Fruit fly (Drosophila melanogaster): ENCODE data around the gene CG33282.

DNA sequence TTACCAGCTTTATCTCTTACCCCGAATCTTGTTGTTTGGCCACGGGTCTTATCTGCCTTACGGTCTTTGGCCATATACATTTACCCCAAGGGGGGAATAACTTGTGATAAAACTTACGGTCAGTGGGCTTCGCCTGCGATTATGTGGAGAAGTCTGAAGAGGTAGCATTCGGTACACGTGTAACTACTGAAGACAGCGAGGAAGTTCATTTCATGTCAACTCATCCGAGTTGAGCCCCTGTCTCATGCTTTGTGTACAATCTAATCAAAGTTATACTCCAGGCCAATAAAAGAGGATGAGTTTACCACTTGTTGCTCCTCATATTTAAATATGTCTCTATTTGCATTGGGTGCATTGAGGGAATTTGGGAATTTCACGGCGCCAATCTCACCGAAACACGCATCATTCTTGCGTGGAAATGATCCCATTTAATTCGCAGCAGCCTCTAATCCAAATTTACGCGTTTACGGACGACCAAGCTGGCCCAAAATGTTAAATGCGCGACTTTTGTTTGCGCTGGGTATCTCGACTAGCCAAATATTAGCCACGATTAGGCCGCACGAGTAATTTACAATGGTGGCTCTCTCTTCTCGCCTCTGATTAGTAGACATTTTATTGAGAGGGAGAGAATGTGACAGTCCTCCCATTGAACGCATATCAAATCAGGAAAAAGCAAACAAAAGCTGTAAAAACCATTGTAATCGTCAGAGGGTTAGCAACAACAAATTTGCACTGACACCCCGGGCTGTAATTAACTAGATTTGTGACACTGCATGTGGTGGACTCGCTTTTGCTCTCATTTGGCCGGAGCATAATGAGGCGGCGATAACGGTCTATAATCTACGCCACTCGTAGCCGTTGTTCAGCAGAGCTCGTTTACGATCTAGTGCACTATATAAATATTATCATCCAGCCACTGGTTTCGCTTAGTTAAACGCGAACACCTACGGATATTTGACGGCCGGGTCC, 4.1 kb upstream of the CG33282 start, which contains the start of gene CG33281:
- no peak for TF ChIP-seq ss (GFP tag; optimal IDR thresholded peaks at IDR 0.05)
- TF ChIP-seq achi (GFP tag; optimal IDR thresholded peaks at IDR 0.05): no peak
- TF ChIP-seq Lpt (GFP tag; optimal IDR thresholded peaks at IDR 0.05): no peak
- no peak for TF ChIP-seq OdsH (GFP tag; optimal IDR thresholded peaks at IDR 0.05)
- no peak for TF ChIP-seq CG9139 (GFP tag; optimal IDR thresholded peaks at IDR 0.05)
- TF ChIP-seq CG8632 (GFP tag; optimal IDR thresholded peaks at IDR 0.05): no peak
- no peak for TF ChIP-seq CG1621 (tag; optimal IDR thresholded peaks at IDR 0.05)
- no peak for TF ChIP-seq eg (GFP tag; IDR thresholded peaks at IDR 0.05)
